Fruit fly (Drosophila melanogaster): ENCODE measurements around the gene moody.

Gene moody

dm6 chrX:1995653-1996052 lies 54.3 kb downstream of the moody start:
- TF ChIP-seq bab1 (GFP tag; optimal IDR thresholded peaks at IDR 0.05), result no peak
- TF ChIP-seq CG1620 (GFP tag; optimal IDR thresholded peaks at IDR 0.05), result no peak
- no peak for TF ChIP-seq Hr96 (GFP tag; optimal IDR thresholded peaks at IDR 0.05)
- TF ChIP-seq CG5204 (GFP tag; optimal IDR thresholded peaks at IDR 0.05), result no peak
